Fruit fly (Drosophila melanogaster) whole organism, embryonic: ENCODE results near the gene Cdc5.
A peak's percentile ranks its signal among the peaks of the same experiment; 100 is the strongest.

Experiments
- B-H2 ChIP-seq: fragments of 200-800 bp; sonication (Bioruptor generic); optimal IDR thresholded peaks from 2 replicates; lab custom pipeline; 2018; ENCODE audit warnings: missing biosample characterization, mild to moderate bottlenecking, missing genetic modification characterization
- Bdp1 ChIP-seq: fragments of 200-800 bp; sonication (Bioruptor generic); optimal IDR thresholded peaks from 3 replicates; lab custom pipeline; 2016; ENCODE audit warnings: missing biosample characterization, missing genetic modification characterization
- CG10274 ChIP-seq: fragments of 200-800 bp; sonication (Bioruptor generic); optimal IDR thresholded peaks from 3 replicates; lab custom pipeline; 2017; ENCODE audit warnings: missing biosample characterization, mild to moderate bottlenecking, missing genetic modification characterization
- CG11695 ChIP-seq: fragments of 200-800 bp; sonication (Bioruptor generic); IDR thresholded peaks from 3 replicates; pipeline ENCODE4 v1.3.6; 2022; ENCODE audit warnings: missing biosample characterization, missing genetic modification characterization
- CG11696 ChIP-seq: fragments of 200-800 bp; sonication (Bioruptor generic); IDR thresholded peaks from 2 replicates; pipeline ENCODE4 v1.3.6; 2022; ENCODE audit warnings: missing biosample characterization, missing genetic modification characterization
- CG14014 ChIP-seq: fragments of 200-800 bp; sonication (Bioruptor generic); IDR thresholded peaks from 2 replicates; pipeline ENCODE4 v1.3.6; 2022; ENCODE audit warnings: missing biosample characterization, missing genetic modification characterization
- CG2116 ChIP-seq: fragments of 200-800 bp; sonication (Bioruptor generic); optimal IDR thresholded peaks from 3 replicates; lab custom pipeline; 2018; ENCODE audit warnings: missing biosample characterization, mild to moderate bottlenecking, missing genetic modification characterization
- CG30431 ChIP-seq: fragments of 200-800 bp; sonication (Bioruptor generic); optimal IDR thresholded peaks from 2 replicates; lab custom pipeline; 2017; ENCODE audit warnings: missing biosample characterization, missing genetic modification characterization
- CG32532 ChIP-seq: fragments of 200-800 bp; sonication (Bioruptor generic); IDR thresholded peaks from 2 replicates; pipeline ENCODE4 v1.3.6; 2022; ENCODE audit warnings: missing biosample characterization, missing genetic modification characterization
- CG33557 ChIP-seq: fragments of 200-800 bp; sonication (Bioruptor generic); optimal IDR thresholded peaks from 2 replicates; lab custom pipeline; 2019; ENCODE audit warnings: missing biosample characterization, mild to moderate bottlenecking, missing genetic modification characterization, moderate library complexity
- CG34376 ChIP-seq: fragments of 200-800 bp; sonication (Bioruptor generic); optimal IDR thresholded peaks from 2 replicates; lab custom pipeline; 2018; ENCODE audit warnings: missing biosample characterization, mild to moderate bottlenecking, missing genetic modification characterization
- CG4328 ChIP-seq: fragments of 200-800 bp; sonication (Bioruptor generic); optimal IDR thresholded peaks from 3 replicates; lab custom pipeline; 2017; ENCODE audit warnings: missing biosample characterization, missing genetic modification reagents, missing genetic modification characterization
- CG5245 ChIP-seq: fragments of 200-800 bp; sonication (Bioruptor generic); optimal IDR thresholded peaks from 3 replicates; lab custom pipeline; 2016; ENCODE audit warnings: missing biosample characterization, missing genetic modification characterization
- CG6254 ChIP-seq: fragments of 200-800 bp; sonication (Bioruptor generic); optimal IDR thresholded peaks from 3 replicates; lab custom pipeline; 2017; ENCODE audit warnings: mild to moderate bottlenecking, missing biosample characterization, missing genetic modification reagents, missing genetic modification characterization
- Chrac-16 ChIP-seq: fragments of 200-800 bp; sonication (Bioruptor generic); optimal IDR thresholded peaks from 3 replicates; lab custom pipeline; 2016; ENCODE audit warnings: missing biosample characterization, missing genetic modification characterization
- Deaf1 ChIP-seq: fragments of 200-800 bp; optimal IDR thresholded peaks from 3 replicates; lab custom pipeline; 2019; ENCODE audit warnings: missing biosample characterization, mild to moderate bottlenecking, missing genetic modification characterization, moderate library complexity
- Dfd ChIP-seq, 2 experiments: fragments of >200 bp; optimal IDR thresholded peaks; 2 replicates each; lab custom pipeline; 2017; ENCODE audit warnings: missing biosample characterization in 2 of 2, missing genetic modification characterization in 2 of 2
- HLH54F ChIP-seq: fragments of 200-800 bp; sonication (Bioruptor generic); optimal IDR thresholded peaks from 3 replicates; lab custom pipeline; 2016; ENCODE audit warnings: missing biosample characterization, missing genetic modification characterization
- Myb ChIP-seq: fragments of 200-800 bp; sonication (Bioruptor generic); optimal IDR thresholded peaks from 2 replicates; lab custom pipeline; 2016; ENCODE audit warnings: missing biosample characterization, missing genetic modification characterization
- NFAT ChIP-seq: fragments of 200-800 bp; sonication (Bioruptor generic); IDR thresholded peaks from 2 replicates; pipeline ENCODE4 v1.3.6; 2022; ENCODE audit warnings: missing biosample characterization, missing genetic modification characterization
- Ravus ChIP-seq: fragments of 200-800 bp; sonication (Bioruptor generic); IDR thresholded peaks from 2 replicates; pipeline ENCODE4 v1.3.6; 2022; ENCODE audit warnings: missing biosample characterization, missing genetic modification characterization
- Stat92E ChIP-seq, 3 experiments: fragments of >200 bp in 2 of 3; fragments of 200-800 bp in 1 of 3; sonication (Bioruptor generic) in 1 of 3; optimal IDR thresholded peaks; 2 replicates each; lab custom pipeline; 2017 to 2019; ENCODE audit warnings: missing biosample characterization in 3 of 3, missing genetic modification characterization in 3 of 3, mild to moderate bottlenecking in 1 of 3, moderate library complexity in 1 of 3
- TFAM ChIP-seq: fragments of 200-800 bp; sonication (Bioruptor generic); optimal IDR thresholded peaks from 2 replicates; lab custom pipeline; 2017; ENCODE audit warnings: missing biosample characterization, missing genetic modification characterization, inconsistent platforms
- Trl ChIP-seq, 3 experiments: fragments of >200 bp in 2 of 3; fragments of 200-800 bp in 1 of 3; sonication (Bioruptor generic) in 1 of 3; optimal IDR thresholded peaks; 2 replicates in 1 of 3; 3 replicates in 2 of 3; lab custom pipeline; 2016 to 2017; ENCODE audit warnings: missing biosample characterization in 1 of 3, missing genetic modification characterization in 1 of 3
- Xbp1 ChIP-seq: fragments of 200-800 bp; sonication (Bioruptor generic); optimal IDR thresholded peaks from 3 replicates; lab custom pipeline; 2016; ENCODE audit warnings: missing biosample characterization, mild to moderate bottlenecking, missing genetic modification characterization
- ap ChIP-seq: fragments of 200-800 bp; sonication (Bioruptor generic); IDR thresholded peaks from 2 replicates; pipeline ENCODE4 v1.3.6; 2022; ENCODE audit warnings: missing biosample characterization, missing genetic modification characterization
- ato ChIP-seq: fragments of 200-800 bp; sonication (Bioruptor generic); IDR thresholded peaks from 2 replicates; pipeline ENCODE4 v1.3.6; 2022; ENCODE audit warnings: missing biosample characterization, missing genetic modification characterization; ENCODE audit not compliant: partially characterized antibody
- az2 ChIP-seq: fragments of 200-800 bp; sonication (Bioruptor generic); optimal IDR thresholded peaks from 3 replicates; lab custom pipeline; 2016; ENCODE audit warnings: missing biosample characterization, missing genetic modification characterization
- bigmax ChIP-seq: fragments of 200-800 bp; sonication (Bioruptor generic); optimal IDR thresholded peaks from 2 replicates; lab custom pipeline; 2018; ENCODE audit warnings: missing biosample characterization, mild to moderate bottlenecking, missing genetic modification characterization
- br ChIP-seq: fragments of >200 bp; optimal IDR thresholded peaks from 2 replicates; lab custom pipeline; 2017
- btn ChIP-seq: fragments of 200-800 bp; sonication (Bioruptor generic); optimal IDR thresholded peaks from 2 replicates; lab custom pipeline; 2016; ENCODE audit warnings: missing biosample characterization, missing genetic modification characterization
- crol ChIP-seq: fragments of 200-800 bp; sonication (Bioruptor generic); IDR thresholded peaks from 2 replicates; pipeline ENCODE4 v1.3.6; 2022; ENCODE audit warnings: missing biosample characterization, missing genetic modification characterization
- exex ChIP-seq: fragments of 200-800 bp; sonication (Bioruptor generic); optimal IDR thresholded peaks from 4 replicates; lab custom pipeline; 2018; ENCODE audit warnings: missing biosample characterization, mild to moderate bottlenecking, missing genetic modification characterization, moderate library complexity
- grn ChIP-seq: fragments of 200-800 bp; sonication (Bioruptor generic); optimal IDR thresholded peaks from 3 replicates; lab custom pipeline; 2017; ENCODE audit warnings: missing biosample characterization, missing genetic modification characterization
- hkb ChIP-seq, 2 experiments: fragments of 200-800 bp in 1 of 2; fragments of >200 bp in 1 of 2; sonication (Bioruptor generic) in 1 of 2; IDR thresholded peaks in 1 of 2; optimal IDR thresholded peaks in 1 of 2; 2 replicates each; pipeline versions ENCODE4 v1.3.6 to Lab custom; 2017 to 2022; ENCODE audit warnings: missing biosample characterization in 1 of 2, missing genetic modification characterization in 1 of 2
- inv ChIP-seq: fragments of 200-800 bp; sonication (Bioruptor generic); IDR thresholded peaks from 2 replicates; pipeline ENCODE4 v1.3.6; 2022; ENCODE audit warnings: missing biosample characterization, missing genetic modification characterization; ENCODE audit not compliant: partially characterized antibody
- lab ChIP-seq: fragments of 200-800 bp; sonication (Bioruptor generic); optimal IDR thresholded peaks from 3 replicates; lab custom pipeline; 2017; ENCODE audit warnings: missing biosample characterization, missing genetic modification characterization, mild to moderate bottlenecking, moderate library complexity, missing genetic modification reagents
- mirr ChIP-seq: fragments of 200-800 bp; sonication (Bioruptor generic); optimal IDR thresholded peaks from 3 replicates; lab custom pipeline; 2018; ENCODE audit warnings: missing biosample characterization, mild to moderate bottlenecking, missing genetic modification characterization
- oc ChIP-seq: fragments of 200-800 bp; sonication (Bioruptor generic); optimal IDR thresholded peaks from 2 replicates; lab custom pipeline; 2018; ENCODE audit warnings: missing biosample characterization, mild to moderate bottlenecking, missing genetic modification characterization, moderate library complexity
- run ChIP-seq: fragments of 200-800 bp; sonication (Bioruptor generic); optimal IDR thresholded peaks from 3 replicates; lab custom pipeline; 2018; ENCODE audit warnings: missing biosample characterization, mild to moderate bottlenecking, missing genetic modification characterization
- salm ChIP-seq: fragments of 200-800 bp; sonication (Bioruptor generic); optimal IDR thresholded peaks from 2 replicates; lab custom pipeline; 2018; ENCODE audit warnings: missing biosample characterization, mild to moderate bottlenecking, missing genetic modification characterization
- seq ChIP-seq: fragments of 200-800 bp; sonication (Bioruptor generic); IDR thresholded peaks from 2 replicates; pipeline ENCODE4 v1.3.6; 2022; ENCODE audit warnings: missing biosample characterization, missing genetic modification characterization
- slbo ChIP-seq: fragments of 200-800 bp; sonication (Bioruptor generic); IDR thresholded peaks from 2 replicates; pipeline ENCODE4 v1.3.6; 2022; ENCODE audit warnings: missing biosample characterization, missing genetic modification characterization
- sug ChIP-seq: fragments of 200-800 bp; optimal IDR thresholded peaks from 2 replicates; lab custom pipeline; 2019; ENCODE audit warnings: missing biosample characterization, mild to moderate bottlenecking, missing genetic modification characterization, moderate library complexity
- ttk ChIP-seq: fragments of 200-800 bp; sonication (Bioruptor generic); IDR thresholded peaks from 2 replicates; pipeline ENCODE4 v2.1.2; 2022; ENCODE audit warnings: missing biosample characterization, missing genetic modification characterization
- vnd ChIP-seq: fragments of 200-800 bp; sonication (Bioruptor generic); IDR thresholded peaks from 3 replicates; pipeline ENCODE4 v1.3.6; 2022; ENCODE audit warnings: missing biosample characterization, missing genetic modification characterization; ENCODE audit not compliant: partially characterized antibody

Cdc5 gene

dm6 chr3L:338116-338515 is 23.1 kb downstream of the Cdc5 start:
- no peak for TF ChIP-seq TFAM (GFP tag; lab: Kevin White, UChicago)
- no peak for TF ChIP-seq seq (GFP tag; lab: Robert Waterston, UW)
- TF ChIP-seq ttk = no peak
- TF ChIP-seq hkb (optimal IDR thresholded peaks at IDR 0.05; lab: Kevin White, UChicago) = no peak
- no peak for TF ChIP-seq hkb (GFP tag; IDR thresholded peaks at IDR 0.05; lab: Robert Waterston, UW)
- TF ChIP-seq HLH54F (GFP tag; lab: Kevin White, UChicago) = no peak
- no peak for TF ChIP-seq az2 (GFP tag; lab: Kevin White, UChicago)
- peak; percentile 68 for TF ChIP-seq mirr (GFP tag; lab: Kevin White, UChicago)
- TF ChIP-seq oc (tag; lab: Kevin White, UChicago) = no peak
- TF ChIP-seq CG4328 (GFP tag; lab: Kevin White, UChicago) = no peak
- no peak for TF ChIP-seq Trl (optimal IDR thresholded peaks at IDR 0.05; lab: Kevin White, UChicago)
- TF ChIP-seq Trl (GFP tag; optimal IDR thresholded peaks at IDR 0.05; lab: Kevin White, UChicago) = no peak
- no peak for TF ChIP-seq CG11695 (GFP tag; lab: Robert Waterston, UW)
- TF ChIP-seq CG6254 = no peak
- TF ChIP-seq slbo = no peak
- TF ChIP-seq Stat92E (GFP tag; optimal IDR thresholded peaks at IDR 0.05; lab: Kevin White, UChicago) = no peak
- TF ChIP-seq Xbp1 (GFP tag; lab: Kevin White, UChicago) = no peak
- no peak for TF ChIP-seq CG11696 (GFP tag; lab: Robert Waterston, UW)
- no peak for TF ChIP-seq CG32532 (GFP tag; lab: Robert Waterston, UW)
- peak; percentile 17 for TF ChIP-seq CG34376 (GFP tag; lab: Kevin White, UChicago)
- peak; percentile 12 for TF ChIP-seq Deaf1 (tag; lab: Kevin White, UChicago)
- no peak for TF ChIP-seq br (lab: Kevin White, UChicago)
- TF ChIP-seq ap (GFP tag; lab: Robert Waterston, UW) = no peak
- no peak for TF ChIP-seq Dfd (GFP tag; optimal IDR thresholded peaks at IDR 0.05; lab: Kevin White, UChicago)
- peak; percentile 21 for TF ChIP-seq grn (GFP tag; lab: Kevin White, UChicago)
- peak; percentile 55 for TF ChIP-seq exex
- TF ChIP-seq bigmax (GFP tag; lab: Kevin White, UChicago) = no peak
- no peak for TF ChIP-seq CG14014 (GFP tag; lab: Robert Waterston, UW)

DNA sequence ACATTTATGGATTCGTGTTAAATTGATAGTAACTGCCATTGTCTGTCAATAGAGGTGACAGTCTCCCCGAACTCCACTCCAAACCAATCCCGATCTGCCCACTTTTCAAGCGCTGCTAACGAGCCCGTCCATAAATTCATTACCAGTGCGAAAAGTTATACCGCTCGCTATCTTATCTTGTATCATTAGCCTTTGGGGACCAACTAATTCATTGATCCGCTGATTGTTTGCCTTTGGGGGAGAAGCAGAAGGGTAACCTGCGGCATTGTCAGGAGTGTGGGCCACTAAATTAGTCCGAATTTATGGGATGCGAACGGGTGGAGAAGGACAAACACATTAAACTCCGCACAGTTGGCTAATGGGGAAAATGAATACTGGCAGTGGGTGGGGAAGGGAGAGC is 24.0 kb downstream of the Cdc5 start:
- no peak for TF ChIP-seq salm (tag; lab: Kevin White, UChicago)
- TF ChIP-seq btn (GFP tag; lab: Kevin White, UChicago) = no peak
- peak; percentile 48 for TF ChIP-seq lab (GFP tag; lab: Kevin White, UChicago)
- no peak for TF ChIP-seq Bdp1
- no peak for TF ChIP-seq CG33557 (GFP tag; lab: Kevin White, UChicago)
- TF ChIP-seq exex = peak; percentile 72
- TF ChIP-seq Chrac-16 (GFP tag; lab: Kevin White, UChicago) = no peak
- TF ChIP-seq sug = peak; percentile 50
- TF ChIP-seq grn (GFP tag; lab: Kevin White, UChicago) = peak; percentile 17

- no peak for TF ChIP-seq Ravus (GFP tag; lab: Robert Waterston, UW)
- peak; percentile 54 for TF ChIP-seq B-H2 (GFP tag; lab: Kevin White, UChicago)
- TF ChIP-seq hkb (optimal IDR thresholded peaks at IDR 0.05; lab: Kevin White, UChicago) = no peak
- TF ChIP-seq hkb (GFP tag; IDR thresholded peaks at IDR 0.05; lab: Robert Waterston, UW) = peak; percentile 46; the same call in 1 of the 2 replicates
- TF ChIP-seq vnd (GFP tag; lab: Robert Waterston, UW) = 0 out of 3 replicates have a peak, but pooled peaks have one; percentile 26
- no peak for TF ChIP-seq inv
- TF ChIP-seq crol (GFP tag; lab: Robert Waterston, UW) = peak; percentile 83
- no peak for TF ChIP-seq CG30431 (GFP tag; lab: Kevin White, UChicago)
- TF ChIP-seq ato (GFP tag; lab: Robert Waterston, UW) = 0 out of 2 replicates have a peak, but pooled peaks have one; percentile 17
- peak; percentile 1 for TF ChIP-seq CG2116 (GFP tag; lab: Kevin White, UChicago)
- TF ChIP-seq Myb (GFP tag; lab: Kevin White, UChicago) = peak; percentile 84
- TF ChIP-seq CG10274 = no peak
- peak; percentile 71 for TF ChIP-seq run (tag; lab: Kevin White, UChicago)
- peak; percentile 30; the same call in 1 of the 2 replicates for TF ChIP-seq NFAT
- no peak for TF ChIP-seq CG5245 (GFP tag; lab: Kevin White, UChicago)
Observed at dm6 chr3L:331842-332802, 29.1 kb downstream of the Cdc5 start, which contains the start of gene mthl9. TSS of gene mthl9 (minus strand) at chr3L:332309.
